Worm (Caenorhabditis elegans) whole organism, late embryonic: ENCODE results near the gene F45E1.1.

Experiments
- ama-1 ChIP-seq: fragments of 150-350 bp; optimal IDR thresholded peaks from 2 replicates; lab custom pipeline; 2014
- ceh-30 ChIP-seq: fragments of 150-350 bp; optimal IDR thresholded peaks from 2 replicates; lab custom pipeline; 2014; ENCODE audit warnings: missing biosample characterization, missing genetic modification characterization
- dve-1 ChIP-seq: sonication (generic microtip); optimal IDR thresholded peaks from 2 replicates; lab custom pipeline; 2017; ENCODE audit warnings: antibody characterized with exemption, mild to moderate bottlenecking, missing genetic modification characterization, missing compliant biosample characterization
- elt-2 ChIP-seq: sonication (generic microtip); optimal IDR thresholded peaks from 2 replicates; lab custom pipeline; 2016; ENCODE audit warnings: missing genetic modification reagents, missing genetic modification characterization, missing compliant biosample characterization
- fkh-10 ChIP-seq: fragments of 150-350 bp; optimal IDR thresholded peaks from 2 replicates; lab custom pipeline; 2014; ENCODE audit warnings: missing biosample characterization, missing genetic modification reagents, missing genetic modification characterization
- hlh-30 ChIP-seq: sonication (generic microtip); optimal IDR thresholded peaks from 2 replicates; lab custom pipeline; 2017; ENCODE audit warnings: antibody characterized with exemption, missing genetic modification characterization, missing compliant biosample characterization; ENCODE audit not compliant: insufficient read depth
- nhr-11 ChIP-seq: fragments of 150-350 bp; optimal IDR thresholded peaks from 2 replicates; lab custom pipeline; 2014; ENCODE audit warnings: missing biosample characterization, missing genetic modification characterization
- odd-2 ChIP-seq: sonication (generic microtip); optimal IDR thresholded peaks from 2 replicates; lab custom pipeline; 2017; ENCODE audit warnings: antibody characterized with exemption, mild to moderate bottlenecking, missing genetic modification characterization, missing compliant biosample characterization
- tbx-2 ChIP-seq: sonication (generic microtip); optimal IDR thresholded peaks from 2 replicates; lab custom pipeline; 2016; ENCODE audit warnings: missing genetic modification characterization, missing compliant biosample characterization
- unc-55 ChIP-seq: sonication (generic microtip); optimal IDR thresholded peaks from 2 replicates; lab custom pipeline; 2017; ENCODE audit warnings: missing biosample characterization, missing genetic modification reagents, missing genetic modification characterization

DNA sequence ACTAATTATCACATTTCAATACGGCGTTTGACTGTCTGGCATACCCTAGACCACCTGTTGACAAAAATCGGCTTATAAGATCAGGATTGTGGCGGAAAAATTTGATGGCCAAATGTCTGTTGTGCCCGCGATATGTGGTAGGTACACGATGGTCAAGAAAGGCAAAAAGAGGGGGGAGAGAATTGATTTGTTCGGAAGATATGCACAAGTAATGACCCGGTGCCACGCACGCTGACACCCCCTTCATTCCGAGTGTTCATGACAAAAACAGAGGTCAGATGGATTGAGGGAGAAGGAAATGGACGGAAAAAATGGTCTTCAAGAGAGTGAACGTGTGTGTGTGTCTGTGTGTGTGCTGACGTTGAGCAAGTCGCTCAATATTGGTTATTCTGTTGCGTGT lies 38.0 kb upstream of the F45E1.1 start:
- TF ChIP-seq fkh-10 (GFP tag; lab: Kevin White, UChicago) (no peak), ceh-30 (no peak), hlh-30 (tag; lab: Kevin White, UChicago) (no peak), elt-2 (tag; lab: Kevin White, UChicago) (no peak), dve-1 (tag; lab: Kevin White, UChicago) (no peak), nhr-11 (tag; lab: Kevin White, UChicago) (no peak), ama-1 (no peak), odd-2 (tag; lab: Kevin White, UChicago) (no peak), unc-55 (GFP tag; lab: Kevin White, UChicago) (no peak), tbx-2 (tag; lab: Kevin White, UChicago) (no peak)
